Fruit fly (Drosophila melanogaster) S2 (cell line): Measurements from ENCODE around the gene Cubn2.

ENCODE experiments used
- CG8478 ChIP-seq: fragments of >200 bp; optimal IDR thresholded peaks from 2 replicates; lab custom pipeline; 2018
- CTCF ChIP-seq, 2 experiments: fragments of >200 bp; optimal IDR thresholded peaks; 2 replicates each; lab custom pipeline; 2018

DNA sequence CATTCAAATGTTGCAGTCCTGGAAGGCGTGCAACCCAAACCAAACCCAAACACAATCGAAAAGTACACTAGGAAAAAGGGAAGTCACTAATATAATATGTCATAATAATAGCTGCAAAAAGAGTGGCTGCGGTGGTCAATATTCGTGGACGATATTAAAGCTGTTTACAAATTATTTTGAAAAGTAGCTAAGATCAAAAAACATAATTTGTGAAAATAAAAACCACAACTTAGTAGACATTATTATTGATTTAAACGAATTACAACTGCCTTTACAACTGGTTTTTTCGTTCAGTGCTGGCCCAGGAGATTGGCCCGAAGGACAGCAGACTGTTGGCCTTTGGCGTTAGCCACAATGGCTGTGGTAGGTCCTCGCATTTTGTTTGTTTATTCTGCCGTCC, 44.2 kb upstream of the Cubn2 start:
- TF ChIP-seq CG8478 (lab: Kevin White, UChicago): no peak
- no peak for TF ChIP-seq CTCF (optimal IDR thresholded peaks at IDR 0.05; lab: Kevin White, UChicago)
